Fruit fly (Drosophila melanogaster) whole organism, embryonic: ENCODE measurements around the gene Rab18.

ENCODE experiments used
- Antp ChIP-seq: fragments of 200-800 bp; sonication (Bioruptor generic); optimal IDR thresholded peaks from 3 replicates; lab custom pipeline; 2016; ENCODE audit warnings: missing biosample characterization, missing genetic modification characterization
- CG10267 ChIP-seq: fragments of 200-800 bp; sonication (Bioruptor generic); optimal IDR thresholded peaks from 2 replicates; lab custom pipeline; 2018; ENCODE audit warnings: missing biosample characterization, mild to moderate bottlenecking, missing genetic modification characterization, moderate library complexity
- CG11085 ChIP-seq: fragments of 200-800 bp; sonication (Bioruptor generic); IDR thresholded peaks from 2 replicates; pipeline ENCODE4 v1.3.6; 2022; ENCODE audit warnings: missing biosample characterization, missing genetic modification characterization
- CG11093 ChIP-seq: fragments of 200-800 bp; sonication (Bioruptor generic); IDR thresholded peaks from 3 replicates; pipeline ENCODE4 v1.3.6; 2022; ENCODE audit warnings: missing biosample characterization, missing genetic modification characterization
- CG11504 ChIP-seq: fragments of 200-800 bp; sonication (Bioruptor generic); optimal IDR thresholded peaks from 3 replicates; lab custom pipeline; 2019; ENCODE audit warnings: missing biosample characterization, mild to moderate bottlenecking, missing genetic modification characterization, moderate library complexity
- CG13296 ChIP-seq: fragments of 200-800 bp; sonication (Bioruptor generic); optimal IDR thresholded peaks from 3 replicates; lab custom pipeline; 2018; ENCODE audit warnings: missing biosample characterization, mild to moderate bottlenecking, missing genetic modification characterization
- CG15696 ChIP-seq: fragments of 200-800 bp; sonication (Bioruptor generic); optimal IDR thresholded peaks from 2 replicates; lab custom pipeline; 2019; ENCODE audit warnings: missing biosample characterization, mild to moderate bottlenecking, missing genetic modification characterization, moderate library complexity
- CG1603 ChIP-seq: fragments of 200-800 bp; sonication (Bioruptor generic); optimal IDR thresholded peaks from 2 replicates; lab custom pipeline; 2019; ENCODE audit warnings: missing biosample characterization, mild to moderate bottlenecking, missing genetic modification characterization, moderate library complexity
- CG16815 ChIP-seq: fragments of 200-800 bp; sonication (Bioruptor generic); optimal IDR thresholded peaks from 3 replicates; lab custom pipeline; 2017; ENCODE audit warnings: missing biosample characterization, mild to moderate bottlenecking, missing genetic modification characterization
- CG17359 ChIP-seq: fragments of 200-800 bp; sonication (Bioruptor generic); optimal IDR thresholded peaks from 3 replicates; lab custom pipeline; 2018; ENCODE audit warnings: missing biosample characterization, mild to moderate bottlenecking, missing genetic modification characterization, moderate library complexity
- CG17802 ChIP-seq: fragments of 200-800 bp; sonication (Bioruptor generic); optimal IDR thresholded peaks from 2 replicates; lab custom pipeline; 2018; ENCODE audit warnings: missing biosample characterization, mild to moderate bottlenecking, missing genetic modification characterization, moderate library complexity
- CG18262 ChIP-seq: fragments of 200-800 bp; optimal IDR thresholded peaks from 3 replicates; lab custom pipeline; 2019; ENCODE audit warnings: missing biosample characterization, mild to moderate bottlenecking, missing genetic modification characterization, moderate library complexity
- CG18599 ChIP-seq: fragments of 200-800 bp; sonication (Bioruptor generic); optimal IDR thresholded peaks from 3 replicates; lab custom pipeline; 2017; ENCODE audit warnings: missing biosample characterization, missing genetic modification characterization, mild to moderate bottlenecking, moderate library complexity, missing genetic modification reagents
- CG3838 ChIP-seq: fragments of 200-800 bp; sonication (Bioruptor generic); optimal IDR thresholded peaks from 3 replicates; lab custom pipeline; 2016; ENCODE audit warnings: missing biosample characterization, missing genetic modification characterization
- CG3847 ChIP-seq: fragments of 200-800 bp; sonication (Bioruptor generic); IDR thresholded peaks from 2 replicates; pipeline ENCODE4 v1.3.6; 2022; ENCODE audit warnings: missing biosample characterization, missing genetic modification characterization
- CG4617 ChIP-seq: fragments of 200-800 bp; sonication (Bioruptor generic); optimal IDR thresholded peaks from 3 replicates; lab custom pipeline; 2016; ENCODE audit warnings: missing biosample characterization, missing genetic modification characterization, borderline replicate concordance
- CG8388 ChIP-seq: fragments of 200-800 bp; sonication (Bioruptor generic); optimal IDR thresholded peaks from 2 replicates; lab custom pipeline; 2019; ENCODE audit warnings: missing biosample characterization, mild to moderate bottlenecking, missing genetic modification characterization, moderate library complexity
- CG8765 ChIP-seq: fragments of 200-800 bp; sonication (Bioruptor generic); IDR thresholded peaks from 2 replicates; pipeline ENCODE4 v1.3.6; 2022; ENCODE audit warnings: missing biosample characterization, missing genetic modification characterization
- CG9609 ChIP-seq: fragments of 200-800 bp; sonication (Bioruptor generic); optimal IDR thresholded peaks from 3 replicates; lab custom pipeline; 2016; ENCODE audit warnings: missing biosample characterization, missing genetic modification characterization
- Drgx ChIP-seq: fragments of 200-800 bp; sonication (Bioruptor generic); IDR thresholded peaks from 2 replicates; pipeline ENCODE4 v1.3.6; 2022; ENCODE audit warnings: missing biosample characterization, missing genetic modification characterization
- E2f1 ChIP-seq: fragments of 200-800 bp; sonication (Bioruptor generic); IDR thresholded peaks from 2 replicates; pipeline ENCODE4 v1.3.6; 2022; ENCODE audit warnings: missing biosample characterization, missing genetic modification characterization
- E2f2 ChIP-seq: fragments of 200-800 bp; sonication (Bioruptor generic); IDR thresholded peaks from 2 replicates; pipeline ENCODE4 v1.3.6; 2022; ENCODE audit warnings: missing biosample characterization, missing genetic modification characterization
- Hr3 ChIP-seq: fragments of 200-800 bp; sonication (Bioruptor generic); optimal IDR thresholded peaks from 3 replicates; lab custom pipeline; 2016; ENCODE audit warnings: missing biosample characterization, missing genetic modification characterization
- Lpt ChIP-seq: fragments of >200 bp; optimal IDR thresholded peaks from 2 replicates; lab custom pipeline; 2018; ENCODE audit warnings: missing biosample characterization, missing genetic modification characterization
- MBD-R2 ChIP-seq: fragments of 200-800 bp; sonication (Bioruptor generic); IDR thresholded peaks from 2 replicates; pipeline ENCODE4 v1.3.6; 2022; ENCODE audit warnings: missing biosample characterization, missing genetic modification characterization
- Med ChIP-seq: fragments of 200-800 bp; sonication (Bioruptor generic); peaks from one replicate; lab custom pipeline; 2016; ENCODE audit warnings: missing biosample characterization, missing genetic modification characterization, mild to moderate bottlenecking, inconsistent platforms, moderate library complexity
- Nf-YC ChIP-seq: fragments of 200-800 bp; optimal IDR thresholded peaks from 3 replicates; lab custom pipeline; 2019; ENCODE audit warnings: missing biosample characterization, mild to moderate bottlenecking, missing genetic modification characterization, moderate library complexity
- NfI ChIP-seq: fragments of 200-800 bp; sonication (Bioruptor generic); optimal IDR thresholded peaks from 3 replicates; lab custom pipeline; 2018; ENCODE audit warnings: missing biosample characterization, mild to moderate bottlenecking, missing genetic modification characterization, moderate library complexity
- Xbp1 ChIP-seq: fragments of 200-800 bp; sonication (Bioruptor generic); optimal IDR thresholded peaks from 3 replicates; lab custom pipeline; 2016; ENCODE audit warnings: missing biosample characterization, mild to moderate bottlenecking, missing genetic modification characterization
- chif ChIP-seq, 2 experiments: fragments of 200-800 bp; sonication (Bioruptor generic); optimal IDR thresholded peaks; 3 replicates each; lab custom pipeline; 2016; ENCODE audit warnings: missing biosample characterization in 2 of 2, missing genetic modification characterization in 2 of 2
- ci ChIP-seq: fragments of 200-800 bp; sonication (Bioruptor generic); IDR thresholded peaks from 3 replicates; pipeline ENCODE4 v1.3.6; 2022; ENCODE audit warnings: missing biosample characterization, missing genetic modification characterization
- cwo ChIP-seq: fragments of 200-800 bp; sonication (Bioruptor generic); optimal IDR thresholded peaks from 3 replicates; lab custom pipeline; 2017; ENCODE audit warnings: missing biosample characterization, missing genetic modification characterization, mild to moderate bottlenecking, moderate library complexity, missing genetic modification reagents
- exex ChIP-seq: fragments of 200-800 bp; sonication (Bioruptor generic); optimal IDR thresholded peaks from 4 replicates; lab custom pipeline; 2018; ENCODE audit warnings: missing biosample characterization, mild to moderate bottlenecking, missing genetic modification characterization, moderate library complexity
- knrl ChIP-seq: fragments of 200-800 bp; sonication (Bioruptor generic); IDR thresholded peaks from 3 replicates; pipeline ENCODE4 v1.3.6; 2022; ENCODE audit warnings: missing biosample characterization, missing genetic modification characterization; ENCODE audit not compliant: partially characterized antibody
- lab ChIP-seq: fragments of 200-800 bp; sonication (Bioruptor generic); optimal IDR thresholded peaks from 3 replicates; lab custom pipeline; 2017; ENCODE audit warnings: missing biosample characterization, missing genetic modification characterization, mild to moderate bottlenecking, moderate library complexity, missing genetic modification reagents
- lov ChIP-seq, 2 experiments: fragments of 200-800 bp in 1 of 2; fragments of >200 bp in 1 of 2; sonication (Bioruptor generic) in 1 of 2; IDR thresholded peaks in 1 of 2; optimal IDR thresholded peaks in 1 of 2; 2 replicates in 1 of 2; 3 replicates in 1 of 2; pipeline versions ENCODE4 v1.3.6 to Lab custom; 2017 to 2022; ENCODE audit warnings: missing biosample characterization in 1 of 2, missing genetic modification characterization in 1 of 2
- mld ChIP-seq: fragments of 200-800 bp; sonication (Bioruptor generic); IDR thresholded peaks from 3 replicates; pipeline ENCODE4 v1.3.6; 2022; ENCODE audit warnings: missing biosample characterization, missing genetic modification characterization; ENCODE audit not compliant: partially characterized antibody
- nerfin-1 ChIP-seq: fragments of 200-800 bp; sonication (Bioruptor generic); optimal IDR thresholded peaks from 3 replicates; lab custom pipeline; 2019; ENCODE audit warnings: missing biosample characterization, mild to moderate bottlenecking, missing genetic modification characterization, moderate library complexity
- nerfin-2 ChIP-seq: fragments of 200-800 bp; sonication (Bioruptor generic); IDR thresholded peaks from 2 replicates; pipeline ENCODE4 v1.3.6; 2022; ENCODE audit warnings: missing biosample characterization, missing genetic modification characterization; ENCODE audit not compliant: partially characterized antibody
- pita ChIP-seq: fragments of 200-800 bp; sonication (Bioruptor generic); optimal IDR thresholded peaks from 2 replicates; lab custom pipeline; 2017; ENCODE audit warnings: missing biosample characterization, mild to moderate bottlenecking, missing genetic modification characterization
- pum ChIP-seq: fragments of 200-800 bp; sonication (Bioruptor generic); optimal IDR thresholded peaks from 2 replicates; lab custom pipeline; 2016; ENCODE audit warnings: missing biosample characterization, missing genetic modification characterization
- sim ChIP-seq: fragments of 200-800 bp; sonication (Bioruptor generic); IDR thresholded peaks from 2 replicates; pipeline ENCODE4 v1.3.6; 2022; ENCODE audit warnings: missing biosample characterization, missing genetic modification characterization
- slou ChIP-seq: fragments of 200-800 bp; sonication (Bioruptor generic); optimal IDR thresholded peaks from 3 replicates; lab custom pipeline; 2016; ENCODE audit warnings: missing biosample characterization, missing genetic modification characterization
- tll ChIP-seq, 2 experiments: fragments of 200-800 bp in 1 of 2; fragments of >200 bp in 1 of 2; sonication (Bioruptor generic) in 1 of 2; optimal IDR thresholded peaks; 2 replicates each; lab custom pipeline; 2017 to 2019; ENCODE audit warnings: missing biosample characterization in 2 of 2, missing genetic modification characterization in 2 of 2, mild to moderate bottlenecking in 1 of 2, moderate library complexity in 1 of 2
- trh ChIP-seq: fragments of 200-800 bp; sonication (Bioruptor generic); optimal IDR thresholded peaks from 2 replicates; lab custom pipeline; 2016; ENCODE audit warnings: missing biosample characterization, missing genetic modification characterization
- tup ChIP-seq: fragments of 200-800 bp; sonication (Bioruptor generic); optimal IDR thresholded peaks from 2 replicates; lab custom pipeline; 2016; ENCODE audit warnings: missing biosample characterization, mild to moderate bottlenecking, missing genetic modification characterization, moderate library complexity
- zen2 ChIP-seq: fragments of 200-800 bp; sonication (Bioruptor generic); IDR thresholded peaks from 3 replicates; pipeline ENCODE4 v1.3.6; 2022; ENCODE audit warnings: missing biosample characterization, missing genetic modification characterization; ENCODE audit not compliant: partially characterized antibody

The Rab18 gene

dm6 chrX:5639083-5639482, 32.5 kb downstream of the Rab18 start (continued):
- peak; percentile 15 for TF ChIP-seq CG16815 (GFP tag; lab: Kevin White, UChicago)
- peak; percentile 61 for TF ChIP-seq CG17359 (tag; lab: Kevin White, UChicago)
- TF ChIP-seq pum (GFP tag; lab: Kevin White, UChicago): peak; percentile 48
- peak; percentile 45 for TF ChIP-seq nerfin-1 (tag; lab: Kevin White, UChicago)
- no peak for TF ChIP-seq MBD-R2 (GFP tag; lab: Robert Waterston, UW)
- TF ChIP-seq lov (optimal IDR thresholded peaks at IDR 0.05; lab: Kevin White, UChicago): no peak
- peak; percentile 70; the same call in 1 of the 3 replicates for TF ChIP-seq lov (GFP tag; IDR thresholded peaks at IDR 0.05; lab: Robert Waterston, UW)
- TF ChIP-seq Med: peak; percentile 82
- peak; percentile 70; the same call in 2 of the 3 replicates for TF ChIP-seq ci (GFP tag; lab: Robert Waterston, UW)
- no peak; the same call in 1 of the 2 replicates for TF ChIP-seq E2f2 (GFP tag; lab: Robert Waterston, UW)
- TF ChIP-seq CG11504 (tag; lab: Kevin White, UChicago): peak; percentile 62
- peak; percentile 34 for TF ChIP-seq CG10267 (tag; lab: Kevin White, UChicago)
- peak; percentile 53 for TF ChIP-seq Xbp1 (GFP tag; lab: Kevin White, UChicago)
- TF ChIP-seq CG1603 (tag; lab: Kevin White, UChicago): peak; percentile 58
- 0 out of 2 replicates have a peak, but pooled peaks have one; percentile 38 for TF ChIP-seq sim (GFP tag; lab: Robert Waterston, UW)
- TF ChIP-seq CG8388 (GFP tag; lab: Kevin White, UChicago): peak; percentile 60
- TF ChIP-seq tup (GFP tag; lab: Kevin White, UChicago): no peak
- no peak for TF ChIP-seq knrl (GFP tag; lab: Robert Waterston, UW)
- 0 out of 2 replicates have a peak, but pooled peaks have one; percentile 15 for TF ChIP-seq CG3847
- TF ChIP-seq CG9609 (GFP tag; lab: Kevin White, UChicago): peak; percentile 10
- TF ChIP-seq, all 482 proteins: peak for 187

- TF ChIP-seq CG11085 (GFP tag; lab: Robert Waterston, UW) (peak; percentile 52), Antp (GFP tag; lab: Kevin White, UChicago) (peak; percentile 70), Drgx (GFP tag; lab: Robert Waterston, UW) (peak; percentile 39), CG17802 (tag; lab: Kevin White, UChicago) (peak; percentile 15), CG4617 (GFP tag; lab: Kevin White, UChicago) (no peak), nerfin-1 (tag; lab: Kevin White, UChicago) (no peak), Hr3 (GFP tag; lab: Kevin White, UChicago) (peak; percentile 4), slou (GFP tag; lab: Kevin White, UChicago) (no peak), pita (no peak), CG15696 (no peak), Nf-YC (peak; percentile 21), E2f1 (peak; percentile 64), Lpt (GFP tag; lab: Kevin White, UChicago) (no peak), cwo (peak; percentile 34), CG3838 (GFP tag; lab: Kevin White, UChicago) (no peak), zen2 (GFP tag; lab: Robert Waterston, UW) (no peak), mld (GFP tag; lab: Robert Waterston, UW) (no peak), CG18262 (tag; lab: Kevin White, UChicago) (peak; percentile 28), trh (GFP tag; lab: Kevin White, UChicago) (no peak), NfI (peak; percentile 53), CG13296 (peak; percentile 38), CG8765 (GFP tag; lab: Robert Waterston, UW) (peak; percentile 60), Xbp1 (GFP tag; lab: Kevin White, UChicago) (peak; percentile 50), lab (GFP tag; lab: Kevin White, UChicago) (peak; percentile 85), exex (tag; lab: Kevin White, UChicago) (no peak), CG11093 (GFP tag; lab: Robert Waterston, UW) (no peak; the same call in 2 of the 3 replicates), chif (GFP tag; optimal IDR thresholded peaks at IDR 0.05; lab: Kevin White, UChicago) (peak; percentile 53 to 60), tll (GFP tag; optimal IDR thresholded peaks at IDR 0.05; lab: Kevin White, UChicago) (no peak), nerfin-2 (GFP tag; lab: Robert Waterston, UW) (no peak), CG18599 (peak; percentile 88)
Observed at dm6 chrX:5638588-5638987, 33.0 kb downstream of the Rab18 start.
